Fruit fly (Drosophila melanogaster) whole organism, prepupa: ENCODE data around the gene abd-A.
A peak's percentile ranks its signal among the peaks of the same experiment; 100 is the strongest.

Source experiments
- Blimp-1 ChIP-seq: fragments of 200-800 bp; sonication (Bioruptor generic); optimal IDR thresholded peaks from 3 replicates; lab custom pipeline; 2017; ENCODE audit warnings: missing biosample characterization, missing genetic modification characterization, mild to moderate bottlenecking, moderate library complexity, missing genetic modification reagents
- CG11762 ChIP-seq: fragments of 200-800 bp; sonication (Bioruptor generic); optimal IDR thresholded peaks from 3 replicates; lab custom pipeline; 2016; ENCODE audit warnings: missing biosample characterization, missing genetic modification characterization; ENCODE audit not compliant: insufficient read depth
- CG6276 ChIP-seq: fragments of 200-800 bp; sonication (Bioruptor generic); optimal IDR thresholded peaks from 2 replicates; lab custom pipeline; 2017; ENCODE audit warnings: missing biosample characterization, mild to moderate bottlenecking, missing genetic modification characterization
- Gug ChIP-seq: fragments of 200-800 bp; sonication (Bioruptor generic); IDR thresholded peaks from 2 replicates; pipeline ENCODE4 v1.3.6; 2022; ENCODE audit warnings: missing biosample characterization, missing genetic modification characterization
- OdsH ChIP-seq: fragments of 200-800 bp; sonication (Bioruptor generic); optimal IDR thresholded peaks from 3 replicates; lab custom pipeline; 2016; ENCODE audit warnings: missing biosample characterization, missing genetic modification characterization
- dsx ChIP-seq: fragments of 200-800 bp; optimal IDR thresholded peaks from 3 replicates; lab custom pipeline; 2019; ENCODE audit warnings: missing biosample characterization, mild to moderate bottlenecking, missing genetic modification characterization, moderate library complexity; ENCODE audit not compliant: poor library complexity, severe bottlenecking
- net ChIP-seq: fragments of 200-800 bp; sonication (Bioruptor generic); optimal IDR thresholded peaks from 3 replicates; lab custom pipeline; 2016; ENCODE audit warnings: missing biosample characterization, missing genetic modification characterization
- topi ChIP-seq: fragments of 200-800 bp; sonication (Bioruptor generic); optimal IDR thresholded peaks from 3 replicates; lab custom pipeline; 2016; ENCODE audit warnings: missing biosample characterization, missing genetic modification characterization

DNA sequence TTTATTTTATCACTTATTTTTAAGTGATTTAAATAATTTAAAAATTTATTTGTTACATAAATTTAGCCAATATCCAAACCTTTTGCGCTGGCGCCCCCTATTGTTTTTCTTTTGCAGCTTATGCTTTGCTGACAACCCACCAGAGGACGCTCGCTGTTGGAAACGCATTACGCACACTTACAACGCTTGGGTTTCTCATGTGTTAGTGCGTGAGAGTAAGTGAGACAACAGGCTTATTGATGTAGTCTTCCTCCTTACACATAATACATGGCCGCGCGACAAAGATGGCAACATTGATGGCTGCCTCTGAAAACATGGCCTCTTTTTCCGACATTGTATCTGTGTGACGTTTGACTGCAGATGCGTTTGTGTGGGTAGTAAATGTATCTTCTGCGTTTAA is 39.4 kb upstream of the abd-A start:
- TF ChIP-seq dsx (GFP tag; lab: Kevin White, UChicago) (peak; percentile 90), OdsH (GFP tag; lab: Kevin White, UChicago) (peak; percentile 29), net (GFP tag; lab: Kevin White, UChicago) (peak; percentile 39), topi (GFP tag; lab: Kevin White, UChicago) (peak; percentile 20), Blimp-1 (GFP tag; lab: Kevin White, UChicago) (no peak), CG11762 (GFP tag; lab: Kevin White, UChicago) (no peak), Gug (peak; percentile 14; the same call in 1 of the 2 replicates), CG6276 (GFP tag; lab: Kevin White, UChicago) (no peak)
